Fruit fly (Drosophila melanogaster) whole organism, wandering third instar larva: ENCODE measurements around the gene serp.
"Not testable (repeated sequence)": the region's sequence is repeated elsewhere in the genome, so short reads cannot be mapped to it uniquely, and the experiment has no call there.

Experiments
- CrebA ChIP-seq: fragments of 200-800 bp; sonication (Bioruptor generic); optimal IDR thresholded peaks from 2 replicates; lab custom pipeline; 2016; ENCODE audit warnings: missing biosample characterization, mild to moderate bottlenecking, missing genetic modification characterization, borderline replicate concordance
- Dfd ChIP-seq: fragments of >200 bp; optimal IDR thresholded peaks from 2 replicates; lab custom pipeline; 2017; ENCODE audit warnings: missing biosample characterization, missing genetic modification characterization
- Myc ChIP-seq: fragments of >200 bp; optimal IDR thresholded peaks from 2 replicates; lab custom pipeline; 2017
- br ChIP-seq: fragments of 200-800 bp; sonication (Bioruptor generic); optimal IDR thresholded peaks from 2 replicates; lab custom pipeline; 2016; ENCODE audit warnings: missing biosample characterization, missing genetic modification characterization
- dmrt93B ChIP-seq: fragments of 200-800 bp; sonication (Bioruptor generic); optimal IDR thresholded peaks from 2 replicates; lab custom pipeline; 2018; ENCODE audit warnings: missing biosample characterization, mild to moderate bottlenecking, missing genetic modification characterization
- dsf ChIP-seq: sonication (Bioruptor generic); optimal IDR thresholded peaks from 2 replicates; lab custom pipeline; 2016; ENCODE audit warnings: missing biosample characterization, missing genetic modification characterization, borderline replicate concordance
- foxo ChIP-seq, 2 experiments: fragments of 200-800 bp; sonication (Bioruptor generic); optimal IDR thresholded peaks; 2 replicates in 1 of 2; 3 replicates in 1 of 2; lab custom pipeline; 2016 to 2017; ENCODE audit warnings: missing biosample characterization in 2 of 2, missing genetic modification characterization in 2 of 2
- fru ChIP-seq: fragments of 200-800 bp; sonication (Bioruptor generic); optimal IDR thresholded peaks from 3 replicates; lab custom pipeline; 2016; ENCODE audit warnings: missing biosample characterization, mild to moderate bottlenecking, missing genetic modification characterization
- h ChIP-seq: fragments of 200-800 bp; sonication (Bioruptor generic); optimal IDR thresholded peaks from 3 replicates; lab custom pipeline; 2016; ENCODE audit warnings: missing biosample characterization, mild to moderate bottlenecking, missing genetic modification characterization
- pan ChIP-seq: fragments of >200 bp; optimal IDR thresholded peaks from 2 replicates; lab custom pipeline; 2017
- psq ChIP-seq: fragments of 200-800 bp; sonication (Bioruptor generic); optimal IDR thresholded peaks from 3 replicates; lab custom pipeline; 2017; ENCODE audit warnings: missing biosample characterization, mild to moderate bottlenecking, missing genetic modification characterization, moderate library complexity
- sage ChIP-seq: fragments of 200-800 bp; sonication (Bioruptor generic); optimal IDR thresholded peaks from 2 replicates; lab custom pipeline; 2016; ENCODE audit warnings: missing biosample characterization, mild to moderate bottlenecking, missing genetic modification characterization
- tai ChIP-seq: sonication (Bioruptor generic); optimal IDR thresholded peaks from 2 replicates; lab custom pipeline; 2016; ENCODE audit warnings: missing biosample characterization, missing genetic modification characterization

DNA sequence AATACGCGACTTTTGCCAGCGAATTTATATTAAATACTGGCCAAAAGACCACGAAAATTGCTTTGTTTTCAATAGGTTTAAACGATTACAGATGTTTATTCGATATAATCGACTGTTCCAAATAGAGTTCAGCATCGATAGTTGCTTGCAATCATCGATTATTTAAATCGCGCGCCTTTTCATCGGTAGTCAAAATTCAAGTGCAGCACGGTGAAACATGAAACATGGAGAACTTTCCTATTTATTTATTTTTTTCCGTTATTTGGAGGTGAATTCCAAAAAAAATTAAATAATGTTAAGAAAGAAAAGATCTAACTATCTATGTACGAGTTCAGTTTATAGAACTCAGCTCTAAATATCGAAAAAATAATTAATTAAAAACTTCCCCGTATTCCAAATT is 10.4 kb upstream of the serp start, which contains the start of gene Trpml:
- not testable (repeated sequence) for TF ChIP-seq dmrt93B; h (GFP tag; lab: Kevin White, UChicago); Myc (lab: Kevin White, UChicago); dsf; br (GFP tag; lab: Kevin White, UChicago); pan (lab: Kevin White, UChicago); sage; foxo (GFP tag; optimal IDR thresholded peaks at IDR 0.05; lab: Kevin White, UChicago); CrebA (GFP tag; lab: Kevin White, UChicago); psq (GFP tag; lab: Kevin White, UChicago); fru (GFP tag; lab: Kevin White, UChicago); tai; Dfd (GFP tag; lab: Kevin White, UChicago)
